Fruit fly (Drosophila melanogaster): ENCODE measurements around the gene Ptpa.
A peak's percentile ranks its signal among the peaks of the same experiment; 100 is the strongest.

Ptpa gene

DNA sequence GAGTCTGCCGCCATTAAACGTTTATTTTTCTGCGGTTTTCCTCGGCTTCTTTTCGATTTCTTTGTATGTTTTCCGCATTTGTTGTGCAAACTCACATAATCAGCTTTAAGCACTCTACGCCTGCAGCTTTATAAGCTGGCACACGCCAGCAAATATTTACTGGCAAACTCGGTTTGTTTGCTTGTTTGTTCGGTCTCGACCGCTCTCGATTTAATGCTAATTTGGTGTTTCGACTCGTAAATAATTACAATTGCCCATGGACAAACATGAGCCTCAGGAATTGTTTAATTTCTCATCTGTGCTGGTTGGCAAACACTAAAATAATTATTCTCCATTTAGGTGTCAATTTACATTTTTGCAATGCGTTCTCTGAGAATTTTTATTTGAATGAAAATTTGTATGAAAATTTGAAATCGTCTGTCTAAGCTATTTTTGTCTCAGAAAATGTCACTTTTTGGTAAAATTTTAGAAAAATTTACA is 20.8 kb downstream of the Ptpa start, which contains the start of gene CG34175 (continued):
- TF ChIP-seq fru (optimal IDR thresholded peaks at IDR 0.05) (no peak), Jarid2 (GFP tag; optimal IDR thresholded peaks at IDR 0.05) (no peak), CG3163 (GFP tag; optimal IDR thresholded peaks at IDR 0.05) (no peak), CG18764 (GFP tag; optimal IDR thresholded peaks at IDR 0.05) (peak; percentile 27), Atf-2 (GFP tag; optimal IDR thresholded peaks at IDR 0.05) (no peak), Dbx (GFP tag; IDR thresholded peaks at IDR 0.05) (no peak), insv (GFP tag; optimal IDR thresholded peaks at IDR 0.05) (no peak), kah (GFP tag; optimal IDR thresholded peaks at IDR 0.05) (no peak), NK7.1 (GFP tag; optimal IDR thresholded peaks at IDR 0.05) (no peak), Fer1 (GFP tag; optimal IDR thresholded peaks at IDR 0.05) (peak; percentile 10), CG11696 (GFP tag; IDR thresholded peaks at IDR 0.05) (no peak), pb (GFP tag; optimal IDR thresholded peaks at IDR 0.05) (no peak), salm (tag; optimal IDR thresholded peaks at IDR 0.05) (no peak), Sry-δ (GFP tag; optimal IDR thresholded peaks at IDR 0.05) (no peak), hth (optimal IDR thresholded peaks at IDR 0.05) (no peak), bab2 (GFP tag; optimal IDR thresholded peaks at IDR 0.05) (no peak), Lpt (GFP tag; optimal IDR thresholded peaks at IDR 0.05) (no peak), gem (tag; optimal IDR thresholded peaks at IDR 0.05) (peak; percentile 63), Doc3 (GFP tag; IDR thresholded peaks at IDR 0.05; ENCODE audit: partially characterized antibody) (no peak), bowl (GFP tag; IDR thresholded peaks at IDR 0.05) (no peak), CG14014 (GFP tag; IDR thresholded peaks at IDR 0.05) (no peak), lmd (GFP tag; IDR thresholded peaks at IDR 0.05) (no peak), CG14965 (GFP tag; optimal IDR thresholded peaks at IDR 0.05; ENCODE audit: borderline replicate concordance) (no peak), CG12236 (GFP tag; optimal IDR thresholded peaks at IDR 0.05) (no peak), CG6765 (GFP tag; optimal IDR thresholded peaks at IDR 0.05) (no peak), sisA (GFP tag; IDR thresholded peaks at IDR 0.05) (no peak), cad (GFP tag; optimal IDR thresholded peaks at IDR 0.05) (no peak), Asciz (GFP tag; optimal IDR thresholded peaks at IDR 0.05) (peak; percentile 45), CG18599 (GFP tag; optimal IDR thresholded peaks at IDR 0.05) (peak; percentile 27)

DNA sequence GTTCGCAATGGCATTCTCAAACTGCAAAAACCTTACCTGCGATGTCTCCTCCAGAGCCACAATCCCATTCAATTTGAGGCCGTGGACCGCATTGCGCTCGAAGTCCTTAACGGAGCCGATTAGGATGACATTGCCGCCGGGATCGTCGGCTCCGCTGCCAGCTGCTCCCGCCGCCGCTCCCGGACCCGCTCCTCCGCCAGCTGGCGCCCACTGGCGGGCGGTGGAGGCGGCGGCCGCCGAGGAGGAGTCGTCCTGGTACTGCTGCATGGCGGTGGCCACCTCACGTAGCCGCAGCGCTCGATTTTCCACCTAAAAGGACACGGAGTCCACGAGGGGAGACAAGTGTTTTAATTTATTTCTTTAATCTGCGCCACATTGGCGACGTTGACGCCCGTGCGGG is 30.9 kb downstream of the Ptpa start:
- TF ChIP-seq pita (GFP tag; optimal IDR thresholded peaks at IDR 0.05) = no peak
- peak; percentile 0 for TF ChIP-seq Ets65A (GFP tag)
- TF ChIP-seq sisA (GFP tag; IDR thresholded peaks at IDR 0.05) = peak; percentile 22; the same call in 1 of the 2 replicates
- TF ChIP-seq Hr39 (optimal IDR thresholded peaks at IDR 0.05) = peak; percentile 55
- no peak for TF ChIP-seq mld (GFP tag; IDR thresholded peaks at IDR 0.05; ENCODE audit: partially characterized antibody)
- TF ChIP-seq hth (optimal IDR thresholded peaks at IDR 0.05) = no peak

DNA sequence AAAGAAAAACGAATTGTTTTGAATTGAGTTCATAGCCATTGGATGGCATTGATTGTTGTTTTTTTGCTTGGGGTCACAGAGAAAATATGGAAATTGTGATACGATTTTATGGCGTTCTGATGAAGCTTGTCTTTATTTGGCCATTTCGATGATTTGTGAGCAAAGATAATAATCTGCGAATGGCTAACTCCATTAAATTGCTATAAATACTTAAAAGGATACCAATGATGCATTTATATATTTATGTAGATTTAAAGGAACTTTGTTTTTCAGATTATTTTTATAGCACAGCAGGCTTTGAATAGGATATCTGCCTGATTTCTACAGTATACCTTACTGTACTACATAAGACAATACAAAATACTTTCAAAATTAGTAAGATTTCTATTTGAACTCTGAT is 33.5 kb downstream of the Ptpa start, which contains the start of gene CG8840:
Gene CG8840, plus strand, starts transcription at position 301 of the 400 bp plus-strand sequence.
- TF ChIP-seq btn (GFP tag; optimal IDR thresholded peaks at IDR 0.05) (no peak), CG6689 (GFP tag; IDR thresholded peaks at IDR 0.05) (no peak), CG1602 (GFP tag; optimal IDR thresholded peaks at IDR 0.05) (no peak), CG1233 (GFP tag; optimal IDR thresholded peaks at IDR 0.05) (no peak), NfI (GFP tag; optimal IDR thresholded peaks at IDR 0.05) (no peak), CG15269 (tag; optimal IDR thresholded peaks at IDR 0.05) (no peak), sens (GFP tag) (peak; percentile 29), CG6272 (GFP tag; IDR thresholded peaks at IDR 0.05) (no peak)
